Worm (Caenorhabditis elegans): ENCODE data around the gene icln-1.

Gene icln-1

ce11 chrIV:9074244-9074723, 21.2 kb downstream of the icln-1 start, which contains the start of gene mppb-1:
mppb-1 (plus strand) TSS chrIV:9074673.
- TF ChIP-seq tbx-7 (tag; optimal IDR thresholded peaks at IDR 0.05) (peak; percentile 86), ceh-30 (tag; optimal IDR thresholded peaks at IDR 0.05) (no peak), madf-2 (tag; optimal IDR thresholded peaks at IDR 0.05) (peak; percentile 19), che-1 (tag; optimal IDR thresholded peaks at IDR 0.05) (no peak), pha-4 (tag; optimal IDR thresholded peaks at IDR 0.05) (no peak), ets-4 (tag; optimal IDR thresholded peaks at IDR 0.05) (peak; percentile 83), C08G9.2 (tag; optimal IDR thresholded peaks at IDR 0.05) (peak; percentile 94), hlh-15 (tag; optimal IDR thresholded peaks at IDR 0.05) (peak; percentile 10), hlh-8 (tag; optimal IDR thresholded peaks at IDR 0.05) (peak; percentile 85), mec-3 (tag; optimal IDR thresholded peaks at IDR 0.05; ENCODE audit: borderline replicate concordance) (peak; percentile 55), ceh-22 (tag; optimal IDR thresholded peaks at IDR 0.05) (no peak), fax-1 (tag; optimal IDR thresholded peaks at IDR 0.05) (peak; percentile 28), F13H6.1 (tag; optimal IDR thresholded peaks at IDR 0.05) (peak; percentile 37), eyg-1 (tag; optimal IDR thresholded peaks at IDR 0.05) (no peak), pros-1 (tag; optimal IDR thresholded peaks at IDR 0.05) (no peak), ceh-2 (tag; optimal IDR thresholded peaks at IDR 0.05) (peak; percentile 84), elt-2 (tag; optimal IDR thresholded peaks at IDR 0.05) (peak; percentile 49), ztf-16 (tag; optimal IDR thresholded peaks at IDR 0.05) (peak; percentile 21), zip-5 (tag; optimal IDR thresholded peaks at IDR 0.05) (peak; percentile 82), unc-86 (tag; optimal IDR thresholded peaks at IDR 0.05) (no peak), gmeb-2 (tag; optimal IDR thresholded peaks at IDR 0.05) (no peak), ceh-9 (tag; optimal IDR thresholded peaks at IDR 0.05) (no peak), ceh-18 (tag; optimal IDR thresholded peaks at IDR 0.05) (peak; percentile 31), K09A11.1 (tag; optimal IDR thresholded peaks at IDR 0.05; ENCODE audit: insufficient read depth) (no peak), pag-3 (tag; optimal IDR thresholded peaks at IDR 0.05; ENCODE audit: borderline replicate concordance) (no peak), lim-6 (tag; optimal IDR thresholded peaks at IDR 0.05) (peak; percentile 81), unc-42 (tag; optimal IDR thresholded peaks at IDR 0.05) (peak; percentile 63), unc-55 (GFP tag; optimal IDR thresholded peaks at IDR 0.05) (no peak), tbx-2 (tag; optimal IDR thresholded peaks at IDR 0.05) (peak; percentile 90), ceh-34 (tag; optimal IDR thresholded peaks at IDR 0.05) (peak; percentile 47), ref-2 (tag; optimal IDR thresholded peaks at IDR 0.05) (peak; percentile 64), nhr-232 (tag; optimal IDR thresholded peaks at IDR 0.05) (no peak), fkh-6 (tag; optimal IDR thresholded peaks at IDR 0.05) (peak; percentile 45), ceh-48 (tag; optimal IDR thresholded peaks at IDR 0.05) (no peak), unc-3 (GFP tag; conservative IDR thresholded peaks at IDR 0.05) (0 out of 2 replicates have a peak, but pooled peaks have one; percentile 8), unc-3 (tag; optimal IDR thresholded peaks at IDR 0.05) (no peak), ceh-31 (tag; optimal IDR thresholded peaks at IDR 0.05) (peak; percentile 95), ahr-1 (tag; optimal IDR thresholded peaks at IDR 0.05) (peak; percentile 41), ceh-14 (tag; optimal IDR thresholded peaks at IDR 0.05) (peak; percentile 39), hlh-13 (GFP tag; optimal IDR thresholded peaks at IDR 0.05) (peak; percentile 56), ttx-3 (tag; optimal IDR thresholded peaks at IDR 0.05) (peak; percentile 23), ama-1 (optimal IDR thresholded peaks at IDR 0.05) (no peak), rnt-1 (tag; optimal IDR thresholded peaks at IDR 0.05) (peak; percentile 85), pqm-1 (tag; optimal IDR thresholded peaks at IDR 0.05) (peak; percentile 6)

ce11 chrIV:9070188-9070587, 25.3 kb downstream of the icln-1 start:
- no peak for TF ChIP-seq fkh-10 (GFP tag; optimal IDR thresholded peaks at IDR 0.05)
- TF ChIP-seq elt-2 (tag; optimal IDR thresholded peaks at IDR 0.05): peak; percentile 73

Measured in whole organism, late embryonic.